Fruit fly (Drosophila melanogaster): Measurements from ENCODE around the gene CG9578.

The CG9578 gene

DNA sequence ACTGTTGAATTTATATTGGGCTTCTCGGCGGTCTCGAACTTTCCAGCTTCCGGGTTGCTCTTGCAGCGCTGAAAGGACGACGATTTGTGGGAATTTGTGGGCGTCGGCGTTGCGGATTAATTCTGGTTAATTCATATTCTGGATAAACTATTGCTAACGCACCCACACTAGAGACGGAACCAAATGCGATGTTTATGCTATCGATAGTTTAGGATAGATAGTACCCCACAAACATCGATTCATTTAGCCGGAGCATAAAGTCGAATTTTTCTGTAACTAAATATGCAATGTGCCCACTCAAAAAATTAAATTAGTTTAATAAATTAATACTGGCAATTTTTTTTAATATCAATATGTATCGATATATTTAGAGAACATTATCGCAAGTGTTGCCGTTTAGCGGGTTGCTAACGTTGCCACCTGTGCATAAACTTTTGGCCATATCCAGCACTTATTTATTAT, 10.3 kb upstream of the CG9578 start, which contains the start of gene Rab35 (continued):
- peak; percentile 91 for TF ChIP-seq hb (GFP tag; IDR thresholded peaks at IDR 0.05; ENCODE audit: partially characterized antibody)
- TF ChIP-seq MESR4 (GFP tag; optimal IDR thresholded peaks at IDR 0.05): peak; percentile 82
- TF ChIP-seq fd96Cb (tag; optimal IDR thresholded peaks at IDR 0.05): no peak
- peak; percentile 57 for TF ChIP-seq Ets65A (GFP tag)
- peak; percentile 92 for TF ChIP-seq unc-4 (GFP tag; IDR thresholded peaks at IDR 0.05; ENCODE audit: partially characterized antibody)
- TF ChIP-seq wor (GFP tag; IDR thresholded peaks at IDR 0.05): no peak
- no peak for TF ChIP-seq CG32767 (GFP tag; IDR thresholded peaks at IDR 0.05)
- TF ChIP-seq CG3163 (GFP tag; optimal IDR thresholded peaks at IDR 0.05): no peak
- peak; percentile 66 for TF ChIP-seq phol (tag; optimal IDR thresholded peaks at IDR 0.05)
- TF ChIP-seq Bgb (GFP tag; IDR thresholded peaks at IDR 0.05; ENCODE audit: partially characterized antibody): peak; percentile 91
- TF ChIP-seq pzg (GFP tag; optimal IDR thresholded peaks at IDR 0.05): peak; percentile 77
- peak in 1 of 3 experiments; percentile 16 for TF ChIP-seq Stat92E (GFP tag; optimal IDR thresholded peaks at IDR 0.05)
- no peak for TF ChIP-seq wdn (GFP tag; IDR thresholded peaks at IDR 0.05)
- peak; percentile 24 for TF ChIP-seq CG10147 (GFP tag; optimal IDR thresholded peaks at IDR 0.05)
- TF ChIP-seq sug (tag; optimal IDR thresholded peaks at IDR 0.05): peak; percentile 34
- TF ChIP-seq chinmo (GFP tag; IDR thresholded peaks at IDR 0.05; ENCODE audit: partially characterized antibody): peak; percentile 72; the same call in 1 of the 4 replicates
- TF ChIP-seq gce (GFP tag; IDR thresholded peaks at IDR 0.05): no peak
- no peak for TF ChIP-seq Sox100B (GFP tag; optimal IDR thresholded peaks at IDR 0.05)
- peak; percentile 21 for TF ChIP-seq ind (GFP tag; optimal IDR thresholded peaks at IDR 0.05)
- TF ChIP-seq hbn (GFP tag; IDR thresholded peaks at IDR 0.05; ENCODE audit: partially characterized antibody): peak; percentile 87
- TF ChIP-seq gfzf (GFP tag; optimal IDR thresholded peaks at IDR 0.05): peak; percentile 4
- TF ChIP-seq trem (tag; optimal IDR thresholded peaks at IDR 0.05): peak; percentile 65
- 0 out of 2 replicates have a peak, but pooled peaks have one; percentile 19 for TF ChIP-seq ssp (GFP tag; IDR thresholded peaks at IDR 0.05)
- peak; percentile 9; the same call in 1 of the 2 replicates for TF ChIP-seq slbo (GFP tag; IDR thresholded peaks at IDR 0.05)
- no peak for TF ChIP-seq Hand (GFP tag; optimal IDR thresholded peaks at IDR 0.05)
- TF ChIP-seq CG1602 (GFP tag; optimal IDR thresholded peaks at IDR 0.05): no peak
- TF ChIP-seq Doc3 (GFP tag; IDR thresholded peaks at IDR 0.05; ENCODE audit: partially characterized antibody): peak; percentile 93
- TF ChIP-seq CG2712 (tag; optimal IDR thresholded peaks at IDR 0.05): peak; percentile 37
- 0 out of 3 replicates have a peak, but pooled peaks have one; percentile 27 for TF ChIP-seq CG17361 (GFP tag; IDR thresholded peaks at IDR 0.05)
- no peak for TF ChIP-seq CG8765 (GFP tag; IDR thresholded peaks at IDR 0.05)
- peak; percentile 11 for TF ChIP-seq CG4820 (GFP tag; optimal IDR thresholded peaks at IDR 0.05)
- TF ChIP-seq CG7745 (tag; optimal IDR thresholded peaks at IDR 0.05): no peak
- no peak for TF ChIP-seq jumu (GFP tag; optimal IDR thresholded peaks at IDR 0.05)
- TF ChIP-seq E2f2 (GFP tag; IDR thresholded peaks at IDR 0.05): peak; percentile 90
- TF ChIP-seq sens-2 (GFP tag; IDR thresholded peaks at IDR 0.05): no peak
- TF ChIP-seq Spps (tag; optimal IDR thresholded peaks at IDR 0.05): no peak
- TF ChIP-seq GATAe (GFP tag; conservative IDR thresholded peaks at IDR 0.05): no peak
- peak; percentile 24 for TF ChIP-seq NfI (GFP tag; optimal IDR thresholded peaks at IDR 0.05)
- TF ChIP-seq Opbp (GFP tag; IDR thresholded peaks at IDR 0.05; ENCODE audit: partially characterized antibody): peak; percentile 91
- no peak for TF ChIP-seq Mrtf (GFP tag; IDR thresholded peaks at IDR 0.05)
- peak; percentile 25 for TF ChIP-seq lab (GFP tag; optimal IDR thresholded peaks at IDR 0.05)
- TF ChIP-seq Max (GFP tag; optimal IDR thresholded peaks at IDR 0.05): peak; percentile 19
- peak; percentile 3 for TF ChIP-seq Abd-B (GFP tag; optimal IDR thresholded peaks at IDR 0.05)
- TF ChIP-seq zfh1 (GFP tag; IDR thresholded peaks at IDR 0.05): 0 out of 3 replicates have a peak, but pooled peaks have one; percentile 30
- TF ChIP-seq luna (GFP tag; optimal IDR thresholded peaks at IDR 0.05): no peak
- TF ChIP-seq esg (GFP tag; conservative IDR thresholded peaks at IDR 0.05): 0 out of 2 replicates have a peak, but pooled peaks have one; percentile 13
- peak; percentile 44 for TF ChIP-seq Ets97D (GFP tag; optimal IDR thresholded peaks at IDR 0.05)
- TF ChIP-seq ranshi (GFP tag; IDR thresholded peaks at IDR 0.05): peak; percentile 12; the same call in 1 of the 2 replicates
- peak; percentile 28 for TF ChIP-seq CG17186 (GFP tag; optimal IDR thresholded peaks at IDR 0.05)
